Fruit fly (Drosophila melanogaster) S2 (cell line): Measurements from ENCODE around the gene CG43221.

Source experiments
- CG8478 ChIP-seq: fragments of >200 bp; optimal IDR thresholded peaks from 2 replicates; lab custom pipeline; 2018
- CTCF ChIP-seq, 2 experiments: fragments of >200 bp; optimal IDR thresholded peaks; 2 replicates each; lab custom pipeline; 2018

DNA sequence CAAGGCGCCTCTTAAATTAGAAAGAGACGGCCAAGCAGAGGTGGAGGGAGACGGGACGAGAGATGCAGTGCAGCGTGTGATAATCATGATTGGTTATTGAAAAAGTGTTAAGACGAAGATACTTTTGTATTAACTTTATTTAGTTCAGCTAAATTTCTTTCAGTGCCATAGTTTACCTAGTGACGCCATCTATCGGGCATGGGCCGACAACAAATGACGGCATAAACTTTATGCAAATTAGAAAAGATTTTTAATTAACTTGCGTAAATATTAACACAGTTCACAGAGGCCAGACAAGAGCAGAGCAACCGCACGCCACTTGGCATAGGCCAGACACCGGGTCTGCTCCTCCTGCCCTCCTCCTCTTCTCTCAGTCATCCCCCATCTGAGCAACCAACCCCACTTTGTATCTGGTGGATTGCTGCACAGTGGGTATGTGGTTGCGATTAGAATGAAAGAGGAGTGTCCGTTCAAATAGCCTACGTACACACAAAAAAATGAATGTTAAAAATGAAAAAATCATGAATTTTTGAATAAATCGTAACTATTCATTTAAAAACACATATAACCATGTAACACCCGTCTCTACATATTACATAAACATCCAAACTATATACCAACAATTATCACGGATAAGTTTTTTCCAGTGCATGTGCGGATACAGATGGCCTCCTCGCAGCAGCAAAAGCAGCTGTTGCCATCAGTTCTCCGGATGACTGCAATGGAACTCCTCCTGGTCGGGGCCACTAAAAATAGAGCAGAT, 19.5 kb upstream of the CG43221 start:
- TF ChIP-seq CG8478 (lab: Kevin White, UChicago) (no peak), CTCF (optimal IDR thresholded peaks at IDR 0.05; lab: Kevin White, UChicago) (peak; percentile 48 to 54)
